Worm (Caenorhabditis elegans) whole organism, L3 larva: Measurements from ENCODE around the gene F17E9.18.

Experiments used
- R02D3.7 ChIP-seq: fragments of 150-350 bp; optimal IDR thresholded peaks from 2 replicates; lab custom pipeline; 2014; ENCODE audit warnings: missing biosample characterization, missing genetic modification characterization
- ZK546.5 ChIP-seq: sonication (generic microtip); optimal IDR thresholded peaks from 2 replicates; lab custom pipeline; 2017; ENCODE audit warnings: missing biosample characterization, missing genetic modification characterization
- ama-1 ChIP-seq: fragments of 150-350 bp; optimal IDR thresholded peaks from 2 replicates; lab custom pipeline; 2018
- ceh-28 ChIP-seq: fragments of 150-350 bp; optimal IDR thresholded peaks from 2 replicates; lab custom pipeline; 2014; ENCODE audit warnings: missing biosample characterization, missing genetic modification reagents, missing genetic modification characterization
- ceh-9 ChIP-seq: sonication (generic microtip); optimal IDR thresholded peaks from 2 replicates; lab custom pipeline; 2018; ENCODE audit warnings: missing biosample characterization, missing genetic modification characterization
- egl-27 ChIP-seq: sonication (generic microtip); optimal IDR thresholded peaks from 4 replicates; lab custom pipeline; 2017; ENCODE audit warnings: missing biosample characterization, missing genetic modification reagents, missing genetic modification characterization
- elt-1 ChIP-seq: fragments of 150-350 bp; optimal IDR thresholded peaks from 2 replicates; lab custom pipeline; 2014; ENCODE audit warnings: missing biosample characterization, missing genetic modification characterization
- elt-2 ChIP-seq: sonication (generic microtip); optimal IDR thresholded peaks from 2 replicates; lab custom pipeline; 2016; ENCODE audit warnings: missing genetic modification reagents, mild to moderate bottlenecking, missing genetic modification characterization, missing compliant biosample characterization
- elt-3 ChIP-seq, 3 experiments: fragments of 150-350 bp in 1 of 3; sonication (generic microtip) in 2 of 3; optimal IDR thresholded peaks; 2 replicates in 2 of 3; 4 replicates in 1 of 3; lab custom pipeline; 2014 to 2017; ENCODE audit warnings: missing biosample characterization in 3 of 3, missing genetic modification characterization in 3 of 3
- fkh-10 ChIP-seq: sonication (generic microtip); optimal IDR thresholded peaks from 2 replicates; lab custom pipeline; 2017; ENCODE audit warnings: missing biosample characterization, missing genetic modification reagents, missing genetic modification characterization
- fkh-2 ChIP-seq: fragments of 150-350 bp; optimal IDR thresholded peaks from 2 replicates; lab custom pipeline; 2014; ENCODE audit warnings: missing biosample characterization, missing genetic modification reagents, missing genetic modification characterization
- jun-1 ChIP-seq: fragments of 150-350 bp; optimal IDR thresholded peaks from 2 replicates; lab custom pipeline; 2014; ENCODE audit warnings: missing biosample characterization, missing genetic modification reagents, missing genetic modification characterization
- lin-15B ChIP-seq: fragments of 150-350 bp; optimal IDR thresholded peaks from 2 replicates; lab custom pipeline; 2014; ENCODE audit warnings: missing biosample characterization, missing genetic modification characterization
- lsy-12 ChIP-seq: sonication (generic microtip); optimal IDR thresholded peaks from 2 replicates; lab custom pipeline; 2016; ENCODE audit warnings: mild to moderate bottlenecking, missing genetic modification characterization, missing compliant biosample characterization
- mdl-1 ChIP-seq: fragments of 150-350 bp; optimal IDR thresholded peaks from 2 replicates; lab custom pipeline; 2014; ENCODE audit warnings: missing biosample characterization, missing genetic modification characterization
- mml-1 ChIP-seq: fragments of 150-350 bp; sonication (generic microtip); optimal IDR thresholded peaks from 3 replicates; lab custom pipeline; 2014; ENCODE audit warnings: missing biosample characterization, missing genetic modification characterization
- nfya-1 ChIP-seq: sonication (generic microtip); optimal IDR thresholded peaks from 2 replicates; lab custom pipeline; 2017; ENCODE audit warnings: missing genetic modification characterization, mild to moderate bottlenecking, missing compliant biosample characterization, antibody characterized with exemption, moderate library complexity; ENCODE audit not compliant: insufficient read depth
- nhr-12 ChIP-seq: fragments of 150-350 bp; optimal IDR thresholded peaks from 2 replicates; lab custom pipeline; 2014; ENCODE audit warnings: missing biosample characterization, missing genetic modification characterization
- nhr-25 ChIP-seq: sonication (generic microtip); optimal IDR thresholded peaks from 2 replicates; lab custom pipeline; 2017; ENCODE audit warnings: missing biosample characterization, missing genetic modification characterization
- nhr-43 ChIP-seq: sonication (generic microtip); optimal IDR thresholded peaks from 2 replicates; lab custom pipeline; 2016; ENCODE audit warnings: mild to moderate bottlenecking, missing genetic modification characterization, missing compliant biosample characterization; ENCODE audit not compliant: poor library complexity, severe bottlenecking
- nhr-76 ChIP-seq: fragments of 150-350 bp; sonication (generic microtip); optimal IDR thresholded peaks from 5 replicates; lab custom pipeline; 2014; ENCODE audit warnings: missing biosample characterization, missing genetic modification characterization
- nhr-77 ChIP-seq: fragments of 150-350 bp; optimal IDR thresholded peaks from 2 replicates; lab custom pipeline; 2014; ENCODE audit warnings: missing biosample characterization, missing genetic modification characterization
- pha-4 ChIP-seq: fragments of 150-350 bp; optimal IDR thresholded peaks from 2 replicates; lab custom pipeline; 2014; ENCODE audit warnings: missing biosample characterization, missing genetic modification reagents, missing genetic modification characterization
- pqm-1 ChIP-seq: fragments of 150-350 bp; optimal IDR thresholded peaks from 2 replicates; lab custom pipeline; 2017; ENCODE audit warnings: missing biosample characterization, missing genetic modification characterization, inconsistent platforms
- tbx-2 ChIP-seq: sonication (generic microtip); optimal IDR thresholded peaks from 2 replicates; lab custom pipeline; 2016; ENCODE audit warnings: mild to moderate bottlenecking, missing genetic modification characterization, missing compliant biosample characterization

Gene F17E9.18

DNA sequence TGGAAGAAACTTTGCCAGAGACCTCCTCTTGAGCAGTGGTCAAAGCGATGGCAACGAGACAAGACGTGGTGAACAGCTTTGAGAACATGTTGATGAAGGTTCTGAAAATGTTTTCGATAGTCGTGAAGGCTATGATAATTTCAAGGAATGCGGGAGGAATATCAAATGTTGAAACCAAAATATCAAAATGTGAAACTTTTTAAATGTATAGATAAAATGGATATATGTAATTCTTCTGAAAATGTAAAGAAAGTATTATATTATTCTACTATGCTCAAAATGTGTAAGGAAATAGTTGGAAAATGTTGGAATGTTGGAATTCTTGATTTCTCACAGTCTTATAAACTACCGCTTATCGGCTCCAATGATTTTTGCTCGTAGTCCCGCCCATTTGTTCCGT, 22.2 kb upstream of the F17E9.18 start, which contains the start of gene D2096.6:
D2096.6 (minus strand) TSS at position 101 of the 400 bp plus-strand sequence.
- TF ChIP-seq jun-1 (tag; lab: Kevin White, UChicago) (no peak), elt-3 (tag; optimal IDR thresholded peaks at IDR 0.05; lab: Kevin White, UChicago) (no peak), R02D3.7 (tag; lab: Kevin White, UChicago) (no peak), ceh-28 (tag; lab: Kevin White, UChicago) (no peak), tbx-2 (tag; lab: Kevin White, UChicago) (no peak), ZK546.5 (tag; lab: Kevin White, UChicago) (no peak), lsy-12 (tag; lab: Kevin White, UChicago) (no peak), nhr-25 (tag; lab: Kevin White, UChicago) (no peak)
- TF ChIP-seq, all 47 proteins: peak for 0

ce11 chrIV:8367887-8368286, 20.9 kb upstream of the F17E9.18 start:
- TF ChIP-seq fkh-10 (GFP tag; lab: Kevin White, UChicago) (no peak), tbx-2 (tag; lab: Kevin White, UChicago) (no peak), elt-1 (tag; lab: Kevin White, UChicago) (no peak), nhr-43 (tag; lab: Kevin White, UChicago) (no peak)

DNA sequence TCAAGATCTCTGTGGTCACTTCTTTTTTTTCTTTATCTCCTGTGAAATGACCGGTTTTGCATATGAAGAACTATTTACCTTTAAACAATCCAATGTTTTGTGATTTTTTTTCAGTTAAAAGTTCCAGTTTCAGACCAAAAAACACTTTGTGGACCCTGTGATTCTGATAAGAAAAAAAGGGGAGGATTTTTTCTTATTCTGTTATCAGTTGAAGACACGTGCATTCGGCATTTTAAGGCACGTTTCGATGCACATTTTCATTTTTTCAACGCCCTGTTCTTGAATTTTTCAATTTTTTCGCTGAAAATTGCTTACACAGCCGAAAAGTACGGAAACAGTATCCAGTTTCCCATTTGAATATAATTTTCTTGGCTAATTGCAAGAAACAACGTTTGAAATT, 19.3 kb upstream of the F17E9.18 start, which contains the start of gene aagr-1:
aagr-1 (plus strand) TSS at position 227 of the 400 bp plus-strand sequence.
- TF ChIP-seq ceh-9 (tag; lab: Kevin White, UChicago) (no peak), nfya-1 (tag; lab: Kevin White, UChicago) (no peak), elt-2 (peak; percentile 82), nhr-76 (tag; lab: Kevin White, UChicago) (no peak), pha-4 (tag; lab: Kevin White, UChicago) (peak; percentile 1), mml-1 (tag; lab: Kevin White, UChicago) (no peak), mdl-1 (no peak), lin-15B (tag; lab: Kevin White, UChicago) (no peak), nhr-12 (no peak), nhr-77 (no peak), pqm-1 (tag; lab: Kevin White, UChicago) (peak; percentile 75)

DNA sequence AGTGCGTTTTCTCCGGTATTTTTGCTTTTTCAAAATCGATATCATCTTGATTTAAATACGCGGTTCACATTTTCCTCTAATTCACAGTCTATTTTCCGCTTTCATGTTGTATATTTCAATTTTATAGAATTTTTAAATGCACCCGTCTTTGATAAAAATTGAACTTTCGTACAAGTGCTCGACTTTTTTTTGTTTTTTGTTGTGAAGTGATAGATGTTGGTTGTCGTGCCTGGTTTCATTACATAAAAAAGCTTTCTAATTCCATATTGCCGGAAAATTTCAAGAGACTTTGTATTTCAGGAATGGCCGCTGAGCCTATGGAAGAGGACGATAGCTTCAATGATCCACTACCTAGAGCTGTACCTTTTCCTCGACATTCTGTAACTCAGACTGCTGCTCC, 16.2 kb upstream of the F17E9.18 start, which contains the start of gene D2096.12:
D2096.12 (plus strand) TSS at position 301 of the 400 bp plus-strand sequence.
- TF ChIP-seq mdl-1 (no peak), fkh-2 (tag; lab: Kevin White, UChicago) (no peak), ama-1 (lab: Kevin White, UChicago) (no peak), ZK546.5 (tag; lab: Kevin White, UChicago) (no peak)

- TF ChIP-seq pha-4 (tag; lab: Kevin White, UChicago) (peak; percentile 41), elt-3 (tag; optimal IDR thresholded peaks at IDR 0.05; lab: Kevin White, UChicago) (no peak)
Measured at ce11 chrIV:8360817-8361216, 13.9 kb upstream of the F17E9.18 start, which contains the start of gene sqv-1. TSS of gene sqv-1 (plus strand) at chrIV:8361117.

ce11 chrIV:8359716-8360407, 12.9 kb upstream of the F17E9.18 start, which contains the start of gene D2096.5:
TSS of gene D2096.5 (minus strand) at chrIV:8359766.
- TF ChIP-seq ama-1 (lab: Kevin White, UChicago): no peak
- no peak for TF ChIP-seq elt-1 (tag; lab: Kevin White, UChicago)
- no peak for TF ChIP-seq tbx-2 (tag; lab: Kevin White, UChicago)
- peak; percentile 23 for TF ChIP-seq lin-15B (tag; lab: Kevin White, UChicago)
- peak; percentile 29 for TF ChIP-seq pqm-1 (tag; lab: Kevin White, UChicago)
- peak; percentile 31 for TF ChIP-seq nfya-1 (tag; lab: Kevin White, UChicago)
- no peak for TF ChIP-seq lsy-12 (tag; lab: Kevin White, UChicago)
- TF ChIP-seq nhr-43 (tag; lab: Kevin White, UChicago): no peak

ce11 chrIV:8358492-8358891, 11.5 kb upstream of the F17E9.18 start, which contains the start of gene D2096.13:
TSS of gene D2096.13 (minus strand) at chrIV:8358592.
- no peak for TF ChIP-seq egl-27 (tag; lab: Kevin White, UChicago)
